Fruit fly (Drosophila melanogaster) Kc167 (cell line): ENCODE measurements around the gene ppk21.

ENCODE experiments used
- Sin3A ChIP-seq: fragments of >200 bp; optimal IDR thresholded peaks from 2 replicates; lab custom pipeline; 2018; ENCODE audit warnings: missing external identifiers
- h ChIP-seq: fragments of >200 bp; optimal IDR thresholded peaks from 3 replicates; lab custom pipeline; 2018; ENCODE audit warnings: missing external identifiers
- psq ChIP-seq: fragments of >200 bp; optimal IDR thresholded peaks from 2 replicates; lab custom pipeline; 2017; ENCODE audit warnings: missing external identifiers
- ttk ChIP-seq: sonication (Bioruptor generic); optimal IDR thresholded peaks from 2 replicates; lab custom pipeline; 2017; ENCODE audit warnings: missing external identifiers

DNA sequence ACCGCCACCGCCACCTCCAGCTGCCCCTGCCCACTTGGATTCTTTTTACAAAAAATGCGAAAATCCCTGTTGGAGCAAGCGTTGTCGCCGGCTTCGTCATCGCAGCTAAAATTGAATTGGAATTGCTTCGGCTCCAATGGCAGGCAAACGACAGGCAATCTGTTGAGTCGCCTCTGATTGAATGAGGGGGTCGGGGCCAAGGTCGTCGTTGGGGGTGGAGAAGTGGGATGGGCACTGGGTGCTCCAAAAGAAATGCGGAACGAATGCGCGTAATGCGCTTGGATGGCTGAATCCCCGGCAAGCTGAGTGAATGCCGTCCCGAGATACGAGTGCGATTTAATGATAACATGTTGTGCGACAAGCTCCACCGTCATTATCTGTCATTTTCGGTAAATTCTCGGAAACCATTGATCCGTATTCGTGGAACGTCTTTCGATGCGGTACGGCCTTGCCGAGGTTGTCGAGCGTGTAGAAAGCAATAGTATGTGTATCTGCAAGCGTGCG lies 46.8 kb upstream of the ppk21 start:
- TF ChIP-seq psq (lab: Kevin White, UChicago) (no peak), ttk (lab: Kevin White, UChicago) (no peak), Sin3A (lab: Kevin White, UChicago) (no peak), h (lab: Kevin White, UChicago) (no peak)
